Worm (Caenorhabditis elegans): Measurements from ENCODE around the gene qars-1.

- TF ChIP-seq snpc-4 (tag; optimal IDR thresholded peaks at IDR 0.05) (no peak), nhr-237 (tag; optimal IDR thresholded peaks at IDR 0.05) (no peak), nhr-10 (tag; optimal IDR thresholded peaks at IDR 0.05) (no peak), lin-13 (GFP tag; optimal IDR thresholded peaks at IDR 0.05) (no peak), nhr-77 (tag; optimal IDR thresholded peaks at IDR 0.05) (no peak), ama-1 (optimal IDR thresholded peaks at IDR 0.05) (no peak), elt-1 (tag; optimal IDR thresholded peaks at IDR 0.05) (no peak), lsy-2 (tag; optimal IDR thresholded peaks at IDR 0.05) (no peak), ztf-11 (tag; optimal IDR thresholded peaks at IDR 0.05) (no peak), elt-3 (tag; optimal IDR thresholded peaks at IDR 0.05) (no peak), unc-62 (GFP tag; optimal IDR thresholded peaks at IDR 0.05) (no peak)
Measured at ce11 chrIV:15037492-15037891, 24.5 kb upstream of the qars-1 start.
